Fruit fly (Drosophila melanogaster) S2 (cell line): Measurements from ENCODE around the gene CG10184.

Experiments
- CG8478 ChIP-seq: fragments of >200 bp; optimal IDR thresholded peaks from 2 replicates; lab custom pipeline; 2018
- CTCF ChIP-seq, 2 experiments: fragments of >200 bp; optimal IDR thresholded peaks; 2 replicates each; lab custom pipeline; 2018

The CG10184 gene

DNA sequence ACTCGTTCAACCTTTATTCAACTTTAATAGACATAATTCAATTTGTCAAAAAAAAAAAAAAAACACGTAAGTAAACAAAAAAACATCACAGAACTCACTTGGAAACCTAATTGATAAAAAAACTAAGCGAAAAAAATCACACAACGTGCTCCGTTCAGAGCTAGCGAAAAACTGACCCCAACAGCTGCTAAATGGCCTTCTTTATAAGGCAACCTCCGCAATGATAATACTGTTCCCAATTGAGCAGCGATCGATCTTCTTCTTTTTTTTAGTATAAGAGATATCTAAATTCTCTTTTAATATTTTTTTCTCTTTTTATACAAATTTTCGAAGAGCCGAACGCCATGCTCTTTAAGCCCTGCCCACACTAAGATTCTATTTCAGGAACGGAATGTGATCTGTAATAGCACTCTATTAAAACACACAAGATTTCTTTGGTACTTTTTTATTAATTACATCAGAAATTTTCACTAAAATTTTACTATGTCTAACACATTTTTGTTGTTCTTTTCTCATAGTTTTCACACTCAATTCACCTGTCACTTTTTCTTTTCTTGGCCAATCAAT, at the start of gene CG10184:
Gene CG10184, minus strand, starts transcription at position 181 of the 567 bp plus-strand sequence.
- TF ChIP-seq CG8478 (lab: Kevin White, UChicago), result no peak
- no peak for TF ChIP-seq CTCF (optimal IDR thresholded peaks at IDR 0.05; lab: Kevin White, UChicago)

DNA sequence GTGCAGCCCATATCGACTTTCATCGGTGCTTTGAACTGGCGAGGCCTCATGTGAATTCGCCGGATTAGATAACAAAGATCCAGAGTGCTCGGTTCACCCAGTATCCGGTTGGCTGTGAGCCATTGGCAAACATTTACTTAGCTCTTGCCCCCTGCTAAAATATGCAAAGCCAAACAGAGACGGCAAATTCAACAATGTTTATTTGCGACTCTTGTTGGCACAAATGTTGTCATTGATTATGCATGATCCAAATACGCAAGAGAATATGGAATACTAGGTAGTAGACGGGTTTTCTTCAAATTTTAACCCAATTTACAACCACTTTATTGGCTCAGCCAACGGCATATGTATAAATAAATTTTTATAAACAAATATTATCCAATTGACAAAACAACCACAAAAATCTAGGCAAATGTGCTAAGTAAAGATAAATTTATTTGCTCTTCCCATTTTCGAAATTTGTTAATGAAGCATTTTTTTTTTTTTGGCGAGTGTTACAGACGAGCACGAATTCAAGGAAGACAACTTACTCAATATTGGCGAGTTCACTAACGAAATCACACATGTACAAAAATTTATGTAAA, 47.3 kb upstream of the CG10184 start:
- TF ChIP-seq CG8478 (lab: Kevin White, UChicago) (no peak), CTCF (optimal IDR thresholded peaks at IDR 0.05; lab: Kevin White, UChicago) (no peak)

DNA sequence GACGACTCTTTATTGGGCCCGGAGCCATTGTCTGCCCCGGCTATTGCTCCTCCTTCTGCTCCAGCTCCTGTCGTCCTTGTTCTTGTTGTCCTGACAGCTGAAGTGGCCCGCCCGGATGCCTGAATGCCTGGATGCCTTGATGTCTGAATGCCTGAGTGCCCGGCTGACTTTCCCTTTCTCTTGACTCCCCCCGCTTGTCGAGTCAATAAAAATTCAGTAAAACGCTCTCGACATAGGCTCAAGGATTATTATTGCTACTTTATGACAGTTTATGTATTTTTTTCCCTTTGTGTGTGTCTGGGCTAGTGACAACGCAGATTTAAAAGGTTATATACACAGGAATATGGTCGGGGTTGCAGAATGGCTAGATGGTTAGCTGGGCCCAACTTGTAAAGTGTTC, 44.5 kb upstream of the CG10184 start:
- no peak for TF ChIP-seq CG8478 (lab: Kevin White, UChicago)
- TF ChIP-seq CTCF (optimal IDR thresholded peaks at IDR 0.05; lab: Kevin White, UChicago), result no peak

DNA sequence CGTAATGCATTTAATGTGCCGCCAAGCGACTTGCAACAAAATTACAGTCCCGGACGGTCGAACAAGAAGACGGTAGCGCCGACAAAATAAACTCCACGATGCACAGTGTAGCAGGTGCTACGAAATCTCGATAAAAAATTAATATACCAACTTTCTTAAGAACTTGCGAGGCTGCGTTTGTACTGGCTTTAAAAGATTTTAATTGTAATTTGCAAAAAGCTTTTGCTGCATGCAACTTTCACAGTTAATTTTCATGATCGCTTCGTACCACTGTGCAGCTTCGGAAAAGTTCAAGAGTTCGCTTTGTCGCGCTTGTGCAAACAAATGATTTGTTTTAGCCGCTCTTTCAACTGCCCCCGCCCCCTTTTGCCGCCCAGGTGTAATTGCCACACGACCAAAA, 40.9 kb upstream of the CG10184 start:
- TF ChIP-seq CG8478 (lab: Kevin White, UChicago), result no peak
- TF ChIP-seq CTCF (optimal IDR thresholded peaks at IDR 0.05; lab: Kevin White, UChicago), result no peak

DNA sequence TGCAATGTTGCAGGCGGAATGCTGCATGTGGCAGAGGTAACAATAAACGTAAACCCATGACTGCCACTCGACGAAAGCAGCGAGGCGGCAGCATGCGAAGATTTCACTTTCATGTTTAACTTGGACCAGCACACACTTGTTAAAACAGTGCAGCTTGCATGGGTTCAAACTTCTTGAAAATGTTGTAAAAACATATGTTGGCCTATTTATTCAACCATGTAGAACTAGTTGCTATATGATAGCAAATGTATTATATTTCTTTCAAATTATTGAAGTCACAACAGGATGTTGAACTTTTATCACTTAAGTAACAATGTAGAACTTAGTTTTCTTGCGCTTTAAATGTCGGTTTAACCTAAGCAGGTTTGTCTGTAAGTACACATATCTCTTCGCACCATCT, 37.5 kb upstream of the CG10184 start:
- TF ChIP-seq CG8478 (lab: Kevin White, UChicago), result no peak

DNA sequence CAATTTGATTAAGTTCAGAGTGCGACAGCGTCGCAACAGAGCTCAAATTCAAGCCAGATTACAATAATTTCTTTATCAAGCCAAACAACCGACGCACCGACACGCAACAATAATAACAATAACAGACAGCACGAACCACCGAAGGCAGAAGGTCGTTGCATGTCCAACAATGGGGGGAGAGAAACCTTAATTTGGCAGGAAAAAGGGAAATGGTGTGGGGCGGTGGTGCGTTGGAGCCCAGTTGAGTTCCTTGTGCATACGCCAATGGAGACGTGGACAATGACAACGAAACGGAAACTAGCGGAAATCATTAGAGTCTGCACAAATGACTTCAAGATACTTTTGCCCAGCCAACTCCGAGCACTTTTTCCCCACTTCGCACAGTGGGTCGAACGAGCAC, 34.3 kb upstream of the CG10184 start:
- TF ChIP-seq CTCF (optimal IDR thresholded peaks at IDR 0.05; lab: Kevin White, UChicago), result no peak
- TF ChIP-seq CG8478 (lab: Kevin White, UChicago), result no peak

DNA sequence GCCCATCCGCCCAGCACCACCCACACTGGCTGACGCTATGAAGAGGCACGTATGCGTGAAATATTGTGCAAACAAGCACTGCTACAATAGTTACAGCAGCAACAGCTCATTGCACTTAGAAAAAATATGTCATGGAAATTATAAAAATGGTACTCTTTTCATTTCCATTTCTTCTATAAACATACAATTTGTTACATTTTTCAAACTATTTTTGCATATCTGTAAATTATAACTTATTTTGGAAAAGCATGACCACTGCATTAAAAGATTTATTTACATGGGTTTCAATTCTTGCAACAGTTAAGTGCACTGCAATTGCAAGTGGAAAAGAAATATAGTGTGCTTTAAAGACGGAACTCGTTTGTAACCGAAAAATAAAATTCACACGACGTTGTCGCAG, 33.1 kb upstream of the CG10184 start:
- TF ChIP-seq CG8478 (lab: Kevin White, UChicago), result no peak
- no peak for TF ChIP-seq CTCF (optimal IDR thresholded peaks at IDR 0.05; lab: Kevin White, UChicago)

DNA sequence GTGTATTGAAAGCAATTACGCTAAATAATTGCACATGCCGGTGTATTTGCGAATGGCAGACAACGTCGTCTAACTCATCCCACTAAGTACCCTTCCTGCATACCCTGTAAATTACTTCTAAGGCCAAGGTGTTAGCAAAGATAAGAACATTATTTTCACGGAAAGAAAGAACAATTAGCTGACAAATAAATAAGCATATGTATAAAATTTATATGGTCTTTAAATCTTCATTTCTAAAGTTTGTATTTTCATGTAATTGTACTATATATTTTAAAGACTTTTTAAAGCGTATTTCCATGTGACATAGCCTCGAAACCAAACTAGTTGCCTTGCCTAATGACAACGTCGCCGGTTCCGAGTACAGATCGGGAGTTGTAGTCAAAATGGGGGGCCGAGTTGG, 32.0 kb upstream of the CG10184 start:
- TF ChIP-seq CG8478 (lab: Kevin White, UChicago) (no peak), CTCF (optimal IDR thresholded peaks at IDR 0.05; lab: Kevin White, UChicago) (no peak)

DNA sequence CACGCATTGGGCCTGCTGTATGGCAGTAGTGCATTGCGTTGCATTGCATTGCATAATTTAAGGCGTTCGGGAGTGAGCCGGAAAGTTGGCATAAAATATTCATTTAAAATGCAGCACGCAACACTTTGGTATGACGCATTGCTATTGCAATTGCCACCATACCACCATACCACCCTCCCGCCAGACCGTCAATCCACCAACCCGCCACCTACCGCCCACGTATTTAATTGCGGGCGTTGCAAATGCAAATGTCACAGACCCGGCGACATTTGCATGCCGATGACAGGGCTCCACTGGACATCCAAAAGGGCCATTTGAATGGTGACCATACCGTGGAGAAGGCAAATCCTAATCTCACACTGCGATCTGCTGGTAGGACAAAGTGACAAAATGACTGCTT, 29.5 kb upstream of the CG10184 start:
- TF ChIP-seq CTCF (optimal IDR thresholded peaks at IDR 0.05; lab: Kevin White, UChicago), result peak; percentile 40 to 56
- TF ChIP-seq CG8478 (lab: Kevin White, UChicago), result no peak

DNA sequence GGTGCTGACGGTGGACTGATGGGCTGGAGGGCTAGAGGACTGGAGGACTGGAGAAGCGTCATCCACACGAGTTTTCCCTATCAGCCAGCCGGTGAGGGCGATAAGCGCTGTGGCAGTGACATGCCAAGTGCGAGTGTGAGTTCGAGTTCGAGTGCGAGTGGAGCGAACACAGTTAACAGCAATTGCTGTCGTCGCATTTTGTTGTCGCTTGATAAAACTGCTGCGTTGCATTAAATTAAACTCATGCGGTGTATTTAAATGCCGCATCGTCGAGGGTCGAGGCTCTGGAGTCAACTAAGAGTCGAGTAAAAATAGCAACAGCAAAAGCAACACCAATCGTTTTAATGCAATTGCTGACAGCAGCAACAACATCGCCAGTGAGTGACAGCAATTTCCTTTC, 24.3 kb upstream of the CG10184 start:
- TF ChIP-seq CTCF (optimal IDR thresholded peaks at IDR 0.05; lab: Kevin White, UChicago) (no peak), CG8478 (lab: Kevin White, UChicago) (no peak)

DNA sequence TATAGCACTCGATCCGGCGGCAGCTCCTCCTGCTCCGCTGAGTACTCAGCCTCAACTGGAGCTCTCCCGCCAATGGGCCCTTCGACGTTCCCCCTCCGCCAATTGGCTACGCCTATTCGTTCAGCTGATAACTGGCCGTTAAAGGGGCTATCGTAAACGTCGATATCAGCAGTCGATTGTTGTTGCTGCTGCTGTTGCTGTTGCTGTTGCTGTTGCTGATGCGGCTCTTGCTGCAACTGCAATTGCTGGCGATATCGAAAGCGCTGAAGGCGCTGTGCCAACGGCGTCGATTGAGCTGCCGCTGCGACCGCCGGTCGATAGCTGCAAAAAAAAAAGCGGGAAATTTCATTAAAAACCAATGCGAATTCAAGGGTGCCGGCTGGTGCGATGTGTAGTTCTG, 21.8 kb upstream of the CG10184 start:
- no peak for TF ChIP-seq CTCF (optimal IDR thresholded peaks at IDR 0.05; lab: Kevin White, UChicago)
- TF ChIP-seq CG8478 (lab: Kevin White, UChicago), result no peak

DNA sequence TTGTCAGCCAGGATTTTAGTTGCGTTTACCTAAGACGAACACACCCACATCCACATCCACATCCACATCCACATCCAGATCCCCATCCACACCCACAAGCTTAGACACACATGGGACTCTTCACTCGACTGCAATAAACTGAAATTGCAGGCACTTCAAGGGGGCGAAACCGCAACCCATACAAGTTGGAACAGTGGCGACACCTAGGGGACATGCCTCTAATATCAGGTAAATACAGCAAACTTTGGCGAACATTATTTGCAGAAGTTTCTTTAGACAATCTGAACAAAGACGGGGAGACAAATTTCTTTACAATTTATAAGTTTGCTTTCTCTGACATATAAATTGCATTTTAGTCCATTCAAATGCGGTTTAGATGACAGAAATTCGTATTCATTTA, 17.7 kb upstream of the CG10184 start:
- no peak for TF ChIP-seq CG8478 (lab: Kevin White, UChicago)
- TF ChIP-seq CTCF (optimal IDR thresholded peaks at IDR 0.05; lab: Kevin White, UChicago), result peak; percentile 51 to 52

DNA sequence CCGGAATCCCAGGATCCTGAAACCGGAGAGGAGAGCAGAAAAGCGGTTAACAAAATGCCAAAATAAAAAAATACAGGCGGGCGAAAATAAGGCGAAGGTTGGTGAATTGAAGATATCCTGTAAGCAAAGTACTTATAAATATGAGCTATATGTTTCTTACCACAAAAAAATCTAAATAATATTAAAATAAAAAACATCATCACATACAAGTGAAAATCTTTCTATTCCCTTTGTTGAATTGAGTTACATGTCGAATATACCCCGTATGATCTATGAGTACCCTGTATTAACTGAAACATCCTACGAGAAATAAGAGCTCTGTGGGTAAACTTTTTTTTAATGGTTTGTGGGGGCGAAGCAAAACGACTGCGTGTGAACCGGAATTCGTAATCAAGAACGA, 6.8 kb upstream of the CG10184 start:
- TF ChIP-seq CTCF (optimal IDR thresholded peaks at IDR 0.05; lab: Kevin White, UChicago), result no peak
- no peak for TF ChIP-seq CG8478 (lab: Kevin White, UChicago)

DNA sequence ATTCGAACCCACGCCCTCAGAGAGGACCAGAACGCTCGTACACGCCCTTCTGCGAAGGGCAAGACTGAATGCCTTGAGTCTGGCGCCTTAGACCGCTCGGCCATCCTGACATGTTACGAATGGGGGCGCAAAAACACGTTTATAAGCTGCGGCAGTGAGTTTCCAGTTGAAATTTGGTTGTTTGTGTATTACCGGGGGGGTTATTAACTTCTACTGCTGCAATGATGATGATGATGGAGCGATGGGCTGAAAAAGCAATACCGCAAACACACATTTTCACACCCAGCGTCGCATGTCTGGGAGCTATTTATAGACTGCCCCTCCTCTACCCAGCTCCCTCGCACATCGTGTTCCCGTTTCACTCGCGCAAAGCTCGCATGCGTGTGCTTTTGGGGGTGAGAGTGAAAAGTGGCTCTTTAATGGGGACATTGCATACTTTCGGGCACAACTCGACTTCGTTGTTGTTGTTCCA, 3.9 kb downstream of the CG10184 start:
- no peak for TF ChIP-seq CG8478 (lab: Kevin White, UChicago)
- TF ChIP-seq CTCF (optimal IDR thresholded peaks at IDR 0.05; lab: Kevin White, UChicago), result no peak

DNA sequence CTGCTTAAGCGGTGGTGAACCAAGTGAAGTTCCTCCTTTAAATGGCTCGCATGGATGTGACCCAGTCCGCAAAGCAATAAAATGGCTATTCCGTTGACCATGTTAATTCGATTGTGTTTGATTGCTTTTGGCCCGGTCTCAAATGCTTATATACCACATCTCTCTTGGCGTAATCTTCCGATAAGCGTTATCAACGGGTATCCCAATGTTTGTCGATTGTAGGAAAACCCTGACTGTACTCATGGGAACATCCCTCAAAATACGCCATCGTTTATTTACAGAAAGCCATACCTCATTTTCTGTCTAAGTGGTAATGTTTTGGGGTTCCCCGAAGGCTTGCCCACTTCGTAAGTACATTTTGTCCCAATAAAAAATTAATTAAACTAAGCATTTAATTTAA, 6.4 kb downstream of the CG10184 start, which contains the start of gene CG10183:
Gene CG10183, minus strand, starts transcription at position 101 of the 400 bp plus-strand sequence.
- TF ChIP-seq CTCF (optimal IDR thresholded peaks at IDR 0.05; lab: Kevin White, UChicago) (no peak), CG8478 (lab: Kevin White, UChicago) (no peak)

DNA sequence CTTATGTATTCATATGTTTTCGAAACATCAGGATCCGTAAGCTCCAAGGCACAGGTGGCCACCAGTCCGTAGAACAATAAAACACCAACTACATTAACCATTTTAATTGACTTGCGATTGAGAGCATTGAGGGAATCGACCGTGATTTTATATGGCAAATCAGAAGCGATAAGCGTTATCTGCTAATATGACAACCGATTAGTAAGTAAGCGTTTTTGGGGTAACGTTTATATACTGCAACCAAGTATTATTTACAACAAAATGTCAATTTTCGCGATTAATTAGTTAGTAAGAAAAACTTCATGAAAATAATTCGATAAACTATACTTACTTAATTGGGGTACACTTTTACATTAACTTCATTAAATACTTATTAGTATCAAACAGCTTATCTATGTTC, 9.1 kb downstream of the CG10184 start, which contains the start of gene CG16723:
Gene CG16723, minus strand, starts transcription at position 101 of the 400 bp plus-strand sequence.
- TF ChIP-seq CG8478 (lab: Kevin White, UChicago), result no peak
- no peak for TF ChIP-seq CTCF (optimal IDR thresholded peaks at IDR 0.05; lab: Kevin White, UChicago)
